Worm (Caenorhabditis elegans): ENCODE measurements around the gene dcar-1.
"Not testable (repeated sequence)": the region's sequence is repeated elsewhere in the genome, so short reads cannot be mapped to it uniquely, and the experiment has no call there.

The dcar-1 gene

ce11 chrV:17910019-17910418, at the start of gene dcar-1:
TSS of gene dcar-1 (plus strand) at chrV:17910319.
- TF ChIP-seq akir-1 (GFP tag; optimal IDR thresholded peaks at IDR 0.05) (no peak), F10E7.11 (tag; optimal IDR thresholded peaks at IDR 0.05) (no peak), dox-1 (GFP tag; IDR thresholded peaks at IDR 0.05) (no peak), T26A5.8 (tag; optimal IDR thresholded peaks at IDR 0.05) (no peak), atf-7 (tag; optimal IDR thresholded peaks at IDR 0.05) (no peak), nhr-120 (GFP tag; IDR thresholded peaks at IDR 0.05) (no peak), dpl-1 (GFP tag; optimal IDR thresholded peaks at IDR 0.05) (no peak), F57A8.1 (GFP tag; optimal IDR thresholded peaks at IDR 0.05) (no peak), nhr-179 (tag; optimal IDR thresholded peaks at IDR 0.05) (no peak), chd-7 (tag; optimal IDR thresholded peaks at IDR 0.05) (no peak), let-526 (GFP tag; IDR thresholded peaks at IDR 0.05) (no peak), mes-4 (tag; optimal IDR thresholded peaks at IDR 0.05) (no peak), Y79H2A.3 (GFP tag; conservative IDR thresholded peaks at IDR 0.05) (no peak), Y95B8A.8 (GFP tag; IDR thresholded peaks at IDR 0.05) (no peak), snpc-3.4 (tag; optimal IDR thresholded peaks at IDR 0.05) (no peak), ccch-3 (GFP tag; optimal IDR thresholded peaks at IDR 0.05) (no peak)

- TF ChIP-seq B0019.2 (GFP tag; conservative IDR thresholded peaks at IDR 0.05); unc-130 (GFP tag; optimal IDR thresholded peaks at IDR 0.05); Y79H2A.3 (GFP tag; conservative IDR thresholded peaks at IDR 0.05): not testable (repeated sequence)
These were observed 44.8 kb upstream of the dcar-1 start, which contains the start of gene Y59A8A.8 for ce11 chrV:17865309-17865708. TSS of gene Y59A8A.8 (plus strand) at chrV:17865609.

ce11 chrV:17870569-17870968, 39.5 kb upstream of the dcar-1 start, which contains the start of gene csn-1:
TSS of gene csn-1 (minus strand) at chrV:17870651.
- TF ChIP-seq attf-6 (GFP tag; IDR thresholded peaks at IDR 0.05) (0 out of 2 replicates have a peak, but pooled peaks have one; percentile 20), mcd-1 (GFP tag; IDR thresholded peaks at IDR 0.05) (peak; percentile 92), F49E8.2 (tag; optimal IDR thresholded peaks at IDR 0.05; ENCODE audit: insufficient read depth) (no peak), lin-54 (GFP tag; optimal IDR thresholded peaks at IDR 0.05) (peak; percentile 28), hmg-1.2 (GFP tag; IDR thresholded peaks at IDR 0.05) (peak; percentile 94), ama-1 (optimal IDR thresholded peaks at IDR 0.05) (no peak), ama-1 (GFP tag; optimal IDR thresholded peaks at IDR 0.05) (no peak), ztf-26 (tag; optimal IDR thresholded peaks at IDR 0.05) (no peak), snpc-4 (GFP tag; optimal IDR thresholded peaks at IDR 0.05) (no peak), snpc-4 (tag; optimal IDR thresholded peaks at IDR 0.05) (peak in 1 of 4 experiments; percentile 34), snpc-3.4 (tag; optimal IDR thresholded peaks at IDR 0.05) (peak; percentile 39), madf-6 (GFP tag; IDR thresholded peaks at IDR 0.05) (peak; percentile 45; the same call in 1 of the 2 replicates)

ce11 chrV:17871049-17871448, 39.1 kb upstream of the dcar-1 start, which contains the start of gene phf-14:
TSS of gene phf-14 (plus strand) at chrV:17871393.
- no peak for TF ChIP-seq zfh-2 (GFP tag; conservative IDR thresholded peaks at IDR 0.05)
- no peak for TF ChIP-seq madf-10 (tag; optimal IDR thresholded peaks at IDR 0.05)
- peak in 1 of 3 experiments; percentile 24 for TF ChIP-seq lin-35 (GFP tag; optimal IDR thresholded peaks at IDR 0.05)
- TF ChIP-seq fkh-3 (tag; optimal IDR thresholded peaks at IDR 0.05) = no peak
- no peak for TF ChIP-seq T26A5.8 (tag; optimal IDR thresholded peaks at IDR 0.05)
- TF ChIP-seq F33H1.4 (GFP tag; IDR thresholded peaks at IDR 0.05) = no peak
- TF ChIP-seq zim-3 (tag; optimal IDR thresholded peaks at IDR 0.05) = no peak
- 0 out of 2 replicates have a peak, but pooled peaks have one; percentile 33 for TF ChIP-seq Y53G8AR.9 (GFP tag; conservative IDR thresholded peaks at IDR 0.05)
- no peak for TF ChIP-seq nfya-1 (tag; optimal IDR thresholded peaks at IDR 0.05; ENCODE audit: borderline replicate concordance, insufficient read depth)
- TF ChIP-seq snpc-3.4 (tag; optimal IDR thresholded peaks at IDR 0.05) = peak; percentile 31
- no peak for TF ChIP-seq ztf-26 (tag; optimal IDR thresholded peaks at IDR 0.05)
- TF ChIP-seq cebp-2 (GFP tag; IDR thresholded peaks at IDR 0.05) = no peak
- TF ChIP-seq bed-2 (GFP tag; IDR thresholded peaks at IDR 0.05) = no peak
- no peak for TF ChIP-seq T07F8.4 (tag; optimal IDR thresholded peaks at IDR 0.05)
- no peak for TF ChIP-seq let-607 (tag; optimal IDR thresholded peaks at IDR 0.05)
- TF ChIP-seq ceh-79 (tag; optimal IDR thresholded peaks at IDR 0.05) = no peak
- peak; percentile 27 for TF ChIP-seq tbp1 (GFP tag; optimal IDR thresholded peaks at IDR 0.05)
- TF ChIP-seq hrde-1 (tag; optimal IDR thresholded peaks at IDR 0.05; ENCODE audit: borderline replicate concordance) = no peak
- no peak for TF ChIP-seq snpc-4 (GFP tag; optimal IDR thresholded peaks at IDR 0.05)
- TF ChIP-seq snpc-4 (tag; optimal IDR thresholded peaks at IDR 0.05) = peak; percentile 18 to 50 (median 38)
- no peak for TF ChIP-seq aptf-3 (GFP tag; IDR thresholded peaks at IDR 0.05)
